Worm (Caenorhabditis elegans): Measurements from ENCODE around the gene F47D12.3.

- no peak for TF ChIP-seq ztf-4 (tag; optimal IDR thresholded peaks at IDR 0.05)
- TF ChIP-seq mdl-1 (tag; optimal IDR thresholded peaks at IDR 0.05): no peak
- no peak for TF ChIP-seq nhr-12 (tag; optimal IDR thresholded peaks at IDR 0.05)
- TF ChIP-seq unc-62 (GFP tag; optimal IDR thresholded peaks at IDR 0.05): no peak
- TF ChIP-seq sptf-1 (tag; optimal IDR thresholded peaks at IDR 0.05): no peak
- TF ChIP-seq jun-1 (tag; optimal IDR thresholded peaks at IDR 0.05): no peak
- no peak for TF ChIP-seq aly-2 (tag; optimal IDR thresholded peaks at IDR 0.05)
- TF ChIP-seq lsy-2 (tag; optimal IDR thresholded peaks at IDR 0.05): no peak
- TF ChIP-seq snpc-4 (tag; optimal IDR thresholded peaks at IDR 0.05): no peak
- TF ChIP-seq unc-130 (tag; optimal IDR thresholded peaks at IDR 0.05): no peak
These were observed 30.2 kb upstream of the F47D12.3 start, which contains the start of gene srg-7 for ce11 chrIII:6268061-6268460.

All from whole organism, L1 larva.